Worm (Caenorhabditis elegans) whole organism, L4/young adult: Measurements from ENCODE around the gene ZC404.15.

Experiments
- W03F9.2 ChIP-seq: fragments of 150-350 bp; optimal IDR thresholded peaks from 2 replicates; lab custom pipeline; 2014; ENCODE audit warnings: missing biosample characterization, missing genetic modification characterization
- him-1 ChIP-seq: sonication (generic microtip); optimal IDR thresholded peaks from 2 replicates; lab custom pipeline; 2016; ENCODE audit warnings: missing genotype, missing genetic modification reagents, missing genetic modification characterization, missing compliant biosample characterization

- TF ChIP-seq W03F9.2 (tag; lab: Kevin White, UChicago) = no peak
- TF ChIP-seq him-1 = no peak
Measured at ce11 chrV:6817184-6817583, 36.9 kb downstream of the ZC404.15 start, which contains the start of gene dmsr-14.
